Worm (Caenorhabditis elegans): ENCODE results near the gene K01A12.2.

DNA sequence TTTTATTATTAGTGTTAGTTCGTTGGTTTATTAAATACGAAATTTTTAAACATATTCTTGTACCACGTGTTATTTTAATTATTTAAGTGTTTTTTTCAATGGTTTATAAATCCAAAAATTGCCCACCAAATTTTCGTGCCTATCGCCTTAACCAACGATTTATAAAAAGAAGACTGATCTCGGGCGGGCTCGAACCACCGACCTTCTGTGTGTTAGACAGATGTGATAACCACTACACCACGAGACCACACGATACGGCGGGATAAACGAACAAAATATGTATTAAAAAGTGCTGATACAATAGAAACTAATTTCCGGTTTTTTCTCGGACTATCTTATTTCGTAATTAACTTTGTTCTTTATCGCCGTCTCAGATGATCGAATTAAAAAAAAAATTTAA is 37.4 kb downstream of the K01A12.2 start:
- no peak for TF ChIP-seq ama-1 (optimal IDR thresholded peaks at IDR 0.05)
- no peak for TF ChIP-seq nhr-12 (tag; optimal IDR thresholded peaks at IDR 0.05)
- no peak for TF ChIP-seq nhr-237 (tag; optimal IDR thresholded peaks at IDR 0.05)
- no peak for TF ChIP-seq egl-27 (tag; optimal IDR thresholded peaks at IDR 0.05)
- TF ChIP-seq efl-3 (GFP tag; optimal IDR thresholded peaks at IDR 0.05) = peak; percentile 7
- no peak for TF ChIP-seq C04F5.9 (tag; optimal IDR thresholded peaks at IDR 0.05)
- TF ChIP-seq ces-1 (GFP tag; optimal IDR thresholded peaks at IDR 0.05) = no peak

Measured in whole organism, L1 larva.